Worm (Caenorhabditis elegans): ENCODE measurements around the gene tmbi-4.

Gene tmbi-4

ce11 chrX:9117541-9117940 is 33.0 kb upstream of the tmbi-4 start:
- no peak for TF ChIP-seq cog-1 (tag; optimal IDR thresholded peaks at IDR 0.05)

DNA sequence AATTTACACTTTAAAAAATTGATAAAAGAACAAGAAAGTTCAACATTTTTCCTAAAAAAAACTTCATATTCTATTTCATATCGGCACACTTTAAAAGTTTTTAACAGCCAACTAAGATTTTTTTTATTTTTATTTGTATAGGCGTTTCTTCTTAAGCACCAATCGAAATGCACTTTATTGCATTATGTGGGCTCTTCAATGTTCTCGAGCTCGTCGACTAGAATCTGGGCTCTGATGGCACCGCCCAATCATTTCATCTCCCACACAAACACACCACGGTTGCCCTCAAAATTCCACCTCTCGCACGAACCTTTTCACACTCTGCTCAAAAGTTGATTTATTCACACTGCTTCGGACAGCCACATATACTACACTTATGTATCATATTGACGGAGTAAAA is 13.1 kb upstream of the tmbi-4 start, which contains the start of gene B0563.6:
Gene B0563.6, plus strand, starts transcription at position 301 of the 400 bp plus-strand sequence.
- TF ChIP-seq ref-1 (GFP tag; conservative IDR thresholded peaks at IDR 0.05): no peak
- no peak for TF ChIP-seq med-1 (GFP tag; optimal IDR thresholded peaks at IDR 0.05; ENCODE audit: insufficient read depth)

ce11 chrX:9145848-9146247 is 4.6 kb upstream of the tmbi-4 start, which contains the start of gene B0563.5:
Gene B0563.5, plus strand, starts transcription at chrX:9146148.
- TF ChIP-seq T22C8.4 (GFP tag; IDR thresholded peaks at IDR 0.05): no peak

- no peak for TF ChIP-seq ztf-29 (GFP tag; IDR thresholded peaks at IDR 0.05)
- no peak for TF ChIP-seq klf-2 (GFP tag; conservative IDR thresholded peaks at IDR 0.05)
- TF ChIP-seq tab-1 (GFP tag; IDR thresholded peaks at IDR 0.05): no peak
- TF ChIP-seq ztf-23 (GFP tag; IDR thresholded peaks at IDR 0.05): no peak
- TF ChIP-seq ref-1 (GFP tag; conservative IDR thresholded peaks at IDR 0.05): no peak
Observed at ce11 chrX:9146953-9147352, 3.5 kb upstream of the tmbi-4 start.

ce11 chrX:9154216-9154615 is 3.7 kb downstream of the tmbi-4 start, which contains the start of gene B0563.7:
Gene B0563.7, minus strand, starts transcription at chrX:9154316.
- TF ChIP-seq ztf-23 (GFP tag; IDR thresholded peaks at IDR 0.05) (no peak), med-1 (GFP tag; optimal IDR thresholded peaks at IDR 0.05; ENCODE audit: insufficient read depth) (no peak), tab-1 (GFP tag; IDR thresholded peaks at IDR 0.05) (no peak), ztf-29 (GFP tag; IDR thresholded peaks at IDR 0.05) (no peak), ref-1 (GFP tag; conservative IDR thresholded peaks at IDR 0.05) (no peak)

DNA sequence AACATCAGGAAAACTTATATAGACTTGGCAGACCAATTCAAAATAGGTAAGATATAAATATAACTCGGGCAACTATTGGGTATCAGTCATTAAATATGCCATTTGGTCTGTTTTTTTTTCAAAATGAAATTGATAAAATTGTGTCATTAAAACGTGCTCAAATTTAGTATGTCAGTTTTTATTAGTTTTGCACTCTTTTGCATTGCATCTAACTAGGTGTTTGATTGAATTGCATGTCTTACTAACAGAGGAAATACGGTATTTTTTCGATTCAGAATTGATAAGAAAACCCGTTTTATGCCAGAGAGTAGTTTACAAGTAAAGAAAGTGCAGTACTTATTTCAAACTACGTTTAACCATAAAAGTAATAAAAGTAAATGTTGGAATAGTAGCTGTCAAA is 5.3 kb downstream of the tmbi-4 start:
- no peak for TF ChIP-seq ztf-23 (GFP tag; IDR thresholded peaks at IDR 0.05)
- no peak for TF ChIP-seq flt-1 (GFP tag; IDR thresholded peaks at IDR 0.05)
- no peak for TF ChIP-seq cog-1 (tag; optimal IDR thresholded peaks at IDR 0.05)
- TF ChIP-seq T22C8.4 (GFP tag; IDR thresholded peaks at IDR 0.05): no peak
- TF ChIP-seq klf-2 (GFP tag; conservative IDR thresholded peaks at IDR 0.05): no peak
- no peak for TF ChIP-seq tab-1 (GFP tag; IDR thresholded peaks at IDR 0.05)
- TF ChIP-seq med-1 (GFP tag; optimal IDR thresholded peaks at IDR 0.05; ENCODE audit: insufficient read depth): no peak
- TF ChIP-seq ztf-29 (GFP tag; IDR thresholded peaks at IDR 0.05): no peak
- TF ChIP-seq ref-1 (GFP tag; conservative IDR thresholded peaks at IDR 0.05): no peak

DNA sequence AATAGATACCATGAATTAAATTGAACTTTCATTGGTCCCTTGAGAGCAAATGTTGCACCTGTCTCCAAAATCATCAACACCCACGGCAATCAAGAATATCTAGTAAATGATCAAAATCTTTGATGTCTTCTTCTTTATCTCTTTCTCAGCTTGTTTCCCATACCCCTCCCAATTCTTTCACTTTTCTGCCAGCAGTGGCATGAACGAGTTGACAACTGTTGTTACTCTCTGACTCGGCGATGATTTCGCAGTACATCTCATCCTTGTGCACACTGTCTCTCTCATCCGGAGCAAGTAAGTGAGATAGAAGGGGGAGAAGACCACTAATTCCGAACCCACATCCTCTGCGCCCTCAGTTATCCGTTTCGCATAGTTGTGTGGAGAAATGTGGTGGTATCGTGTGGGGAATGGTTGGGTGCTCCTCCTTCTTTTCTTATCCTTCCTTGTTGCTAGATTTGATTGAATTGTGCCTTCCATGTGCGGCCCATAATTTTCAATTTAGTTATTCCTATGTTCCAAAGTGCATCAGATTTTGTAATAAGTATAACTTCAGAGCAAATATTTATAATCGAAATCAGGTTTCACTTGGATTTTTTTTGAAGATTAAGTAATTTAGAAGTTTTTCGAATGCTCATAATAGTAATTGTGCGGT is 10.9 kb downstream of the tmbi-4 start:
- TF ChIP-seq ztf-29 (GFP tag; IDR thresholded peaks at IDR 0.05) (no peak), T22C8.4 (GFP tag; IDR thresholded peaks at IDR 0.05) (no peak), ztf-23 (GFP tag; IDR thresholded peaks at IDR 0.05) (no peak), med-1 (GFP tag; optimal IDR thresholded peaks at IDR 0.05; ENCODE audit: insufficient read depth) (no peak), klf-2 (GFP tag; conservative IDR thresholded peaks at IDR 0.05) (no peak), tab-1 (GFP tag; IDR thresholded peaks at IDR 0.05) (no peak)

DNA sequence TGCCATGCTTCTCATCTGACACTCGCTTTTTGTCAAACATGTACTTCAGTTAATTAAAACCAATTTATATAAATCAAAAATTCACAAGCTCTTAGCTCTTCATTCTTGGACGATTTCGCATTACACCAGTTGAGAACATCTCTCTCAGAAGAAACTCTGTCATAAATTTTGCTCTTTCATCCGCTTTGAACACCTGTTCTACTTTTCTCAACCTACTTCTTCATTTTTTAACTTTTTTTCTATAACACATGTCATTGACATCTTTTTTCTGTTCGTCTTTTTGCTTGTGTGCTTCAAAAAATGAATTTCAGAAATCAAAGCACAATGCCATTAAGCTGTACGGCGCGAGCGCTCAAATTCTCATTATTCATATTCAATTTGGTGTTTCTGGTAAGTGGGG is 12.4 kb downstream of the tmbi-4 start, which contains the start of gene tsp-11:
Gene tsp-11, plus strand, starts transcription at position 301 of the 400 bp plus-strand sequence.
- no peak for TF ChIP-seq flt-1 (GFP tag; IDR thresholded peaks at IDR 0.05)
- TF ChIP-seq tab-1 (GFP tag; IDR thresholded peaks at IDR 0.05): no peak
- TF ChIP-seq ztf-29 (GFP tag; IDR thresholded peaks at IDR 0.05): no peak
- TF ChIP-seq cog-1 (tag; optimal IDR thresholded peaks at IDR 0.05): no peak
- TF ChIP-seq med-1 (GFP tag; optimal IDR thresholded peaks at IDR 0.05; ENCODE audit: insufficient read depth): no peak
- TF ChIP-seq ztf-23 (GFP tag; IDR thresholded peaks at IDR 0.05): no peak
- no peak for TF ChIP-seq ref-1 (GFP tag; conservative IDR thresholded peaks at IDR 0.05)
- no peak for TF ChIP-seq T22C8.4 (GFP tag; IDR thresholded peaks at IDR 0.05)
- TF ChIP-seq klf-2 (GFP tag; conservative IDR thresholded peaks at IDR 0.05): no peak

ce11 chrX:9166921-9167320 is 16.4 kb downstream of the tmbi-4 start, which contains the start of gene B0563.10:
Gene B0563.10, minus strand, starts transcription at chrX:9167245.
- no peak for TF ChIP-seq ref-1 (GFP tag; conservative IDR thresholded peaks at IDR 0.05)
- no peak for TF ChIP-seq med-1 (GFP tag; optimal IDR thresholded peaks at IDR 0.05; ENCODE audit: insufficient read depth)
- no peak for TF ChIP-seq klf-2 (GFP tag; conservative IDR thresholded peaks at IDR 0.05)
- TF ChIP-seq ztf-29 (GFP tag; IDR thresholded peaks at IDR 0.05): no peak
- no peak for TF ChIP-seq flt-1 (GFP tag; IDR thresholded peaks at IDR 0.05)
- no peak for TF ChIP-seq tab-1 (GFP tag; IDR thresholded peaks at IDR 0.05)
- TF ChIP-seq ztf-23 (GFP tag; IDR thresholded peaks at IDR 0.05): no peak
- TF ChIP-seq T22C8.4 (GFP tag; IDR thresholded peaks at IDR 0.05): no peak
- no peak for TF ChIP-seq cog-1 (tag; optimal IDR thresholded peaks at IDR 0.05)

ce11 chrX:9168239-9168638 is 17.7 kb downstream of the tmbi-4 start, which contains the start of gene B0563.9:
Gene B0563.9, plus strand, starts transcription at chrX:9168539.
- TF ChIP-seq T22C8.4 (GFP tag; IDR thresholded peaks at IDR 0.05): no peak
- TF ChIP-seq ztf-23 (GFP tag; IDR thresholded peaks at IDR 0.05): no peak
- no peak for TF ChIP-seq cog-1 (tag; optimal IDR thresholded peaks at IDR 0.05)
- no peak for TF ChIP-seq tab-1 (GFP tag; IDR thresholded peaks at IDR 0.05)
- no peak for TF ChIP-seq med-1 (GFP tag; optimal IDR thresholded peaks at IDR 0.05; ENCODE audit: insufficient read depth)
- no peak for TF ChIP-seq klf-2 (GFP tag; conservative IDR thresholded peaks at IDR 0.05)
- TF ChIP-seq ztf-29 (GFP tag; IDR thresholded peaks at IDR 0.05): no peak
- TF ChIP-seq ref-1 (GFP tag; conservative IDR thresholded peaks at IDR 0.05): no peak
- no peak for TF ChIP-seq flt-1 (GFP tag; IDR thresholded peaks at IDR 0.05)

ce11 chrX:9170058-9170457 is 19.6 kb downstream of the tmbi-4 start:
- TF ChIP-seq T22C8.4 (GFP tag; IDR thresholded peaks at IDR 0.05) (no peak), cog-1 (tag; optimal IDR thresholded peaks at IDR 0.05) (no peak), flt-1 (GFP tag; IDR thresholded peaks at IDR 0.05) (no peak), ztf-29 (GFP tag; IDR thresholded peaks at IDR 0.05) (no peak), med-1 (GFP tag; optimal IDR thresholded peaks at IDR 0.05; ENCODE audit: insufficient read depth) (no peak), tab-1 (GFP tag; IDR thresholded peaks at IDR 0.05) (no peak), ref-1 (GFP tag; conservative IDR thresholded peaks at IDR 0.05) (no peak), ztf-23 (GFP tag; IDR thresholded peaks at IDR 0.05) (no peak)

Data from whole organism, midembryonic.